Fruit fly (Drosophila melanogaster) whole organism, adult: ENCODE results near the gene Obp99d.

ENCODE experiments used
- CG1620 ChIP-seq: fragments of 200-800 bp; sonication (Bioruptor generic); optimal IDR thresholded peaks from 2 replicates; lab custom pipeline; 2016; ENCODE audit warnings: missing biosample characterization, missing genetic modification characterization
- CG33017 ChIP-seq: fragments of 200-800 bp; sonication (Bioruptor generic); optimal IDR thresholded peaks from 2 replicates; lab custom pipeline; 2018; ENCODE audit warnings: missing biosample characterization, mild to moderate bottlenecking, missing genetic modification characterization, moderate library complexity
- Crg-1 ChIP-seq: fragments of 200-800 bp; sonication (Bioruptor generic); optimal IDR thresholded peaks from 2 replicates; lab custom pipeline; 2016; ENCODE audit warnings: missing biosample characterization, missing genetic modification characterization
- pad ChIP-seq: fragments of 200-800 bp; sonication (Bioruptor generic); optimal IDR thresholded peaks from 3 replicates; lab custom pipeline; 2017; ENCODE audit warnings: missing biosample characterization, missing genetic modification characterization, mild to moderate bottlenecking, moderate library complexity, missing genetic modification reagents

DNA sequence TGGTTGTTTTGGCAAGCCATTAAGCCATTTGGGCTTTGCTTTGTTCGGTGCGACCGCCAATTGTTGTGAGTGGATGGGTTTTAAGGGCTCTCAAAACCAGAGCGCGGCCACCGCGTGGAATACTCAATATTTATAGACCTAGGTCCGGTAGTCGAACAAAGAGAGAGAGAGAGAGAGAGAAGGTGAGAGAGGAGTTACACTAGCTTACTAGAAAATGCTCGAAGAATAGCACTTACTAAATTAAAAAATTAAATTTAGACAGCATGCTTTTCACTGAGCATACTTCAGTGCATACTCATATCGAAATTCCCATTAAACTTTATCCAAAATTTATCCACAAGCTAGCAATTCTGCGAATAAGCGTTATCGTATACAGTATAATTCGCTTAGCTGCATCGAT, 45.7 kb downstream of the Obp99d start:
- TF ChIP-seq pad (GFP tag; lab: Kevin White, UChicago), result no peak
- TF ChIP-seq Crg-1, result no peak
- no peak for TF ChIP-seq CG33017 (tag; lab: Kevin White, UChicago)
- TF ChIP-seq CG1620, result no peak
